Worm (Caenorhabditis elegans) whole organism, L1 larva: Measurements from ENCODE around the gene tag-280.
A peak's percentile ranks its signal among the peaks of the same experiment; 100 is the strongest.

Source experiments
- C16A3.4 ChIP-seq: fragments of 150-350 bp; optimal IDR thresholded peaks from 2 replicates; lab custom pipeline; 2014; ENCODE audit warnings: missing biosample characterization, missing genetic modification characterization
- F16B12.6 ChIP-seq: fragments of 150-350 bp; optimal IDR thresholded peaks from 2 replicates; lab custom pipeline; 2014; ENCODE audit warnings: missing biosample characterization, missing genetic modification characterization
- ama-1 ChIP-seq: fragments of 150-350 bp; optimal IDR thresholded peaks from 2 replicates; lab custom pipeline; 2014
- ceh-63 ChIP-seq: fragments of 200-800 bp; sonication (Bioruptor generic); optimal IDR thresholded peaks from 2 replicates; lab custom pipeline; 2018; ENCODE audit warnings: mild to moderate bottlenecking, missing genetic modification characterization, missing compliant biosample characterization
- ceh-8 ChIP-seq: fragments of 200-800 bp; sonication (Bioruptor generic); optimal IDR thresholded peaks from 2 replicates; lab custom pipeline; 2018; ENCODE audit warnings: mild to moderate bottlenecking, missing genetic modification characterization, moderate library complexity, missing compliant biosample characterization
- ceh-82 ChIP-seq, 3 experiments: fragments of 150-350 bp in 1 of 3; sonication (generic microtip) in 2 of 3; optimal IDR thresholded peaks; 2 replicates each; lab custom pipeline; 2014 to 2017; ENCODE audit warnings: missing biosample characterization in 3 of 3, missing genetic modification characterization in 3 of 3
- ceh-90 ChIP-seq: sonication (generic microtip); optimal IDR thresholded peaks from 2 replicates; lab custom pipeline; 2016; ENCODE audit warnings: missing genetic modification characterization, missing compliant biosample characterization
- ces-1 ChIP-seq: fragments of 150-350 bp; optimal IDR thresholded peaks from 2 replicates; lab custom pipeline; 2014; ENCODE audit warnings: missing biosample characterization, missing genetic modification reagents, missing genetic modification characterization
- dpl-1 ChIP-seq, 3 experiments: fragments of 150-350 bp in 2 of 3; sonication (generic microtip) in 1 of 3; optimal IDR thresholded peaks; 2 replicates each; lab custom pipeline; 2014 to 2017; ENCODE audit warnings: missing biosample characterization in 3 of 3, missing genetic modification characterization in 3 of 3, missing genetic modification reagents in 3 of 3
- dsc-1 ChIP-seq: sonication (generic microtip); optimal IDR thresholded peaks from 2 replicates; lab custom pipeline; 2016; ENCODE audit warnings: mild to moderate bottlenecking, missing genetic modification characterization, missing compliant biosample characterization
- efl-1 ChIP-seq, 4 experiments: fragments of 150-350 bp; optimal IDR thresholded peaks in 3 of 4; peaks in 1 of 4; 1 replicate in 1 of 4; 2 replicates in 3 of 4; lab custom pipeline; 2014; ENCODE audit warnings: missing biosample characterization in 2 of 4, missing genetic modification characterization in 2 of 4, missing genetic modification reagents in 2 of 4
- egl-13 ChIP-seq: sonication (generic microtip); optimal IDR thresholded peaks from 2 replicates; lab custom pipeline; 2016; ENCODE audit warnings: missing genotype, missing genetic modification reagents, missing genetic modification characterization, missing compliant biosample characterization
- elt-2 ChIP-seq: sonication (generic microtip); optimal IDR thresholded peaks from 2 replicates; lab custom pipeline; 2016; ENCODE audit warnings: missing genetic modification characterization, mild to moderate bottlenecking, inconsistent platforms, missing compliant biosample characterization, missing genetic modification reagents
- fkh-10 ChIP-seq: sonication (generic microtip); optimal IDR thresholded peaks from 2 replicates; lab custom pipeline; 2017; ENCODE audit warnings: missing biosample characterization, missing genetic modification reagents, missing genetic modification characterization
- fkh-8 ChIP-seq: sonication (generic microtip); optimal IDR thresholded peaks from 2 replicates; lab custom pipeline; 2016; ENCODE audit warnings: mild to moderate bottlenecking, missing genetic modification characterization, missing compliant biosample characterization
- fos-1 ChIP-seq: fragments of 150-350 bp; optimal IDR thresholded peaks from 2 replicates; lab custom pipeline; 2014; ENCODE audit warnings: missing biosample characterization, missing genetic modification characterization
- grh-1 ChIP-seq: fragments of 200-800 bp; sonication (Bioruptor generic); IDR thresholded peaks from 2 replicates; pipeline ENCODE4 v1.3.6; 2022; ENCODE audit warnings: missing genetic modification reagents, missing genetic modification characterization, missing compliant biosample characterization
- hlh-17 ChIP-seq: fragments of 200-800 bp; sonication (Bioruptor generic); optimal IDR thresholded peaks from 2 replicates; lab custom pipeline; 2018; ENCODE audit warnings: missing genetic modification characterization, mild to moderate bottlenecking, missing compliant biosample characterization, moderate library complexity, borderline replicate concordance
- hlh-4 ChIP-seq: sonication (generic microtip); optimal IDR thresholded peaks from 2 replicates; lab custom pipeline; 2016; ENCODE audit warnings: mild to moderate bottlenecking, missing genetic modification characterization, missing compliant biosample characterization
- irx-1 ChIP-seq: sonication (generic microtip); optimal IDR thresholded peaks from 2 replicates; lab custom pipeline; 2016; ENCODE audit warnings: missing genetic modification characterization, missing compliant biosample characterization
- isw-1 ChIP-seq: fragments of 200-800 bp; sonication (Bioruptor generic); IDR thresholded peaks from 2 replicates; pipeline ENCODE4 v1.3.6; 2022; ENCODE audit warnings: missing genetic modification characterization, missing compliant biosample characterization
- lin-13 ChIP-seq: fragments of 150-350 bp; optimal IDR thresholded peaks from 2 replicates; lab custom pipeline; 2014; ENCODE audit warnings: missing biosample characterization, missing genetic modification reagents, missing genetic modification characterization
- lin-14 ChIP-seq: fragments of 200-800 bp; sonication (Bioruptor generic); optimal IDR thresholded peaks from 2 replicates; lab custom pipeline; 2018; ENCODE audit warnings: mild to moderate bottlenecking, missing genetic modification characterization, moderate library complexity, missing compliant biosample characterization
- lin-39 ChIP-seq: fragments of 150-350 bp; optimal IDR thresholded peaks from 2 replicates; lab custom pipeline; 2014; ENCODE audit warnings: missing biosample characterization, missing genetic modification reagents, missing genetic modification characterization
- mef-2 ChIP-seq: fragments of 150-350 bp; optimal IDR thresholded peaks from 2 replicates; lab custom pipeline; 2014; ENCODE audit warnings: missing biosample characterization, missing genetic modification characterization
- nhr-19 ChIP-seq: fragments of 200-800 bp; sonication (Bioruptor generic); conservative IDR thresholded peaks from 2 replicates; pipeline ENCODE4 v1.3.6; 2022; ENCODE audit warnings: missing genetic modification characterization, missing compliant biosample characterization
- nhr-20 ChIP-seq: sonication (generic microtip); optimal IDR thresholded peaks from 2 replicates; lab custom pipeline; 2016; ENCODE audit warnings: mild to moderate bottlenecking, missing genetic modification characterization, missing compliant biosample characterization
- nhr-237 ChIP-seq: fragments of 150-350 bp; optimal IDR thresholded peaks from 2 replicates; lab custom pipeline; 2014; ENCODE audit warnings: missing biosample characterization, missing genetic modification characterization
- nhr-47 ChIP-seq: sonication (generic microtip); optimal IDR thresholded peaks from 2 replicates; lab custom pipeline; 2016; ENCODE audit warnings: mild to moderate bottlenecking, missing genetic modification characterization, moderate library complexity, missing compliant biosample characterization
- nhr-71 ChIP-seq: sonication (generic microtip); optimal IDR thresholded peaks from 2 replicates; lab custom pipeline; 2016; ENCODE audit warnings: mild to moderate bottlenecking, missing genetic modification characterization, moderate library complexity, missing compliant biosample characterization
- nhr-76 ChIP-seq: sonication (generic microtip); optimal IDR thresholded peaks from 2 replicates; lab custom pipeline; 2017; ENCODE audit warnings: missing biosample characterization, missing genetic modification characterization
- nhr-77 ChIP-seq: fragments of 150-350 bp; optimal IDR thresholded peaks from 2 replicates; lab custom pipeline; 2014; ENCODE audit warnings: missing biosample characterization, missing genetic modification characterization
- snu-23 ChIP-seq: sonication (generic microtip); optimal IDR thresholded peaks from 2 replicates; lab custom pipeline; 2016; ENCODE audit warnings: missing genetic modification characterization, missing compliant biosample characterization
- sox-4 ChIP-seq: sonication (generic microtip); optimal IDR thresholded peaks from 2 replicates; lab custom pipeline; 2016; ENCODE audit warnings: missing genetic modification characterization, missing compliant biosample characterization
- sptf-1 ChIP-seq: fragments of 150-350 bp; optimal IDR thresholded peaks from 2 replicates; lab custom pipeline; 2014; ENCODE audit warnings: missing biosample characterization, missing genetic modification characterization
- sup-37 ChIP-seq: fragments of 200-800 bp; sonication (Bioruptor generic); optimal IDR thresholded peaks from 2 replicates; lab custom pipeline; 2018; ENCODE audit warnings: mild to moderate bottlenecking, missing genetic modification characterization, missing compliant biosample characterization
- swsn-7 ChIP-seq: sonication (generic microtip); optimal IDR thresholded peaks from 2 replicates; lab custom pipeline; 2016; ENCODE audit warnings: missing genetic modification characterization, missing compliant biosample characterization
- tbx-2 ChIP-seq: sonication (generic microtip); optimal IDR thresholded peaks from 2 replicates; lab custom pipeline; 2016; ENCODE audit warnings: missing genetic modification characterization, missing compliant biosample characterization
- unc-130 ChIP-seq: fragments of 150-350 bp; optimal IDR thresholded peaks from 2 replicates; lab custom pipeline; 2017; ENCODE audit warnings: missing biosample characterization, missing genetic modification characterization, inconsistent platforms
- unc-98 ChIP-seq: fragments of 200-800 bp; sonication (Bioruptor generic); IDR thresholded peaks from 2 replicates; pipeline ENCODE4 v1.3.6; 2022; ENCODE audit warnings: missing genetic modification characterization, missing compliant biosample characterization
- vab-15 ChIP-seq: sonication (generic microtip); optimal IDR thresholded peaks from 2 replicates; lab custom pipeline; 2017; ENCODE audit warnings: missing genotype, mild to moderate bottlenecking, missing genetic modification characterization, missing compliant biosample characterization
- zip-4 ChIP-seq: fragments of 200-800 bp; sonication (Bioruptor generic); optimal IDR thresholded peaks from 2 replicates; lab custom pipeline; 2018; ENCODE audit warnings: mild to moderate bottlenecking, missing genetic modification characterization, moderate library complexity, missing compliant biosample characterization

The tag-280 gene

DNA sequence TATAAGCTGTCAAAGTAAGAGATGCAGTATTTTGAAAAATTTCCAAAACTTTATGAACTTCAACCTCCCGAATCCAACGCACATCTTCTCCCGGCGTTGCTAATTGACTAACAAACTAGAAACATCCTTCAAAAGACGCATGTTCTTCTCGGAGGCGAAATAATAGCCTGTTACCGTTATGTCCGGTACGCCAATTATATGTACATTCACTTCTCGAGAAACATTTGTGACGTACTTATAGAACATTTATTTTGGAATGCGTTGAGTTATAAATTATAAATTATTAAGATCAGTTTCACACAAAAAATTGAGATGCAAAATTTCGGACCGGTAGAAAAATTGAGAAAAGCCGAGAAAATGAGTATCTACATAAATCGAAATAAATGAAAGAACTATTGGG lies 36.5 kb downstream of the tag-280 start, which contains the start of gene T21B4.3:
Gene T21B4.3, minus strand, starts transcription at position 101 of the 400 bp plus-strand sequence.
- TF ChIP-seq fkh-10 (GFP tag; lab: Kevin White, UChicago), result no peak
- no peak for TF ChIP-seq dsc-1 (tag; lab: Kevin White, UChicago)
- no peak for TF ChIP-seq hlh-4 (tag; lab: Kevin White, UChicago)
- no peak for TF ChIP-seq F16B12.6 (tag; lab: Kevin White, UChicago)
- TF ChIP-seq mef-2, result no peak
- no peak for TF ChIP-seq nhr-77 (tag; lab: Kevin White, UChicago)
- TF ChIP-seq ama-1 (lab: Kevin White, UChicago), result no peak
- TF ChIP-seq sox-4 (tag; lab: Kevin White, UChicago), result no peak
- TF ChIP-seq fos-1, result no peak
- TF ChIP-seq unc-130 (tag; lab: Kevin White, UChicago), result no peak
- TF ChIP-seq grh-1 (GFP tag; lab: Robert Waterston, UW), result no peak
- no peak for TF ChIP-seq sptf-1 (tag; lab: Kevin White, UChicago)
- TF ChIP-seq ceh-82 (tag; optimal IDR thresholded peaks at IDR 0.05; lab: Kevin White, UChicago), result no peak
- no peak for TF ChIP-seq nhr-76 (tag; lab: Kevin White, UChicago)
- no peak for TF ChIP-seq elt-2 (tag; lab: Kevin White, UChicago)

DNA sequence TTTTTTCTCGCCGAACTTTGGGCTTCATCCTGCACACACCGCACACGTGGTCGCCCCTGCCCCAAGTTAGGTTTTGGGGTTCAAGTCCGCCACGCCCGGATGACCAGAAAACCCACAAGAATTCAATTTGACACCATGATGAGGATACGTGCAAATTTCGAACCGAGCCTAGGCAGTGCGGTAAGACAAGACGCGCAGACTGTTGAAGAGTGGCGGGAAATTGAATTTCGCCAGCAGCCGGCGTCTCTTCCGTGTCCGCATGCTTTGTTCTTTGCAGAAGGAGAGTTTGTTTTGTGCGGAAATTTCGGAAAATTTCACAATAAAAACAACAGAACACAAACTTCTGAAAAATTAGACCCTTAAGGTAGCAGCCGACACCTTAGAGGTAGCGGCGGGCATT lies 39.5 kb downstream of the tag-280 start:
- no peak for TF ChIP-seq C16A3.4 (tag; lab: Kevin White, UChicago)
- TF ChIP-seq dsc-1 (tag; lab: Kevin White, UChicago), result no peak
- TF ChIP-seq ceh-63 (GFP tag; lab: Kevin White, UChicago), result no peak
- TF ChIP-seq ama-1 (lab: Kevin White, UChicago), result no peak
- peak in 1 of 3 experiments; percentile 21 for TF ChIP-seq dpl-1 (GFP tag; optimal IDR thresholded peaks at IDR 0.05; lab: Kevin White, UChicago)
- no peak for TF ChIP-seq unc-130 (tag; lab: Kevin White, UChicago)
- TF ChIP-seq nhr-71 (tag; lab: Kevin White, UChicago), result peak; percentile 18
- no peak for TF ChIP-seq snu-23 (GFP tag; lab: Kevin White, UChicago)
- no peak for TF ChIP-seq hlh-4 (tag; lab: Kevin White, UChicago)
- no peak for TF ChIP-seq ces-1 (GFP tag; lab: Kevin White, UChicago)
- peak; percentile 78 for TF ChIP-seq fkh-10 (GFP tag; lab: Kevin White, UChicago)
- no peak for TF ChIP-seq ceh-82 (tag; optimal IDR thresholded peaks at IDR 0.05; lab: Kevin White, UChicago)
- peak; percentile 8 to 72 for TF ChIP-seq efl-1 (optimal IDR thresholded peaks at IDR 0.05; lab: Kevin White, UChicago)
- peak; percentile 29 to 80 for TF ChIP-seq efl-1 (GFP tag; optimal IDR thresholded peaks at IDR 0.05 in 1 of 2; lab: Kevin White, UChicago)
- peak; percentile 67 for TF ChIP-seq lin-14 (GFP tag; lab: Kevin White, UChicago)
- no peak for TF ChIP-seq tbx-2
- no peak for TF ChIP-seq fos-1
- no peak for TF ChIP-seq vab-15 (tag; lab: Kevin White, UChicago)

DNA sequence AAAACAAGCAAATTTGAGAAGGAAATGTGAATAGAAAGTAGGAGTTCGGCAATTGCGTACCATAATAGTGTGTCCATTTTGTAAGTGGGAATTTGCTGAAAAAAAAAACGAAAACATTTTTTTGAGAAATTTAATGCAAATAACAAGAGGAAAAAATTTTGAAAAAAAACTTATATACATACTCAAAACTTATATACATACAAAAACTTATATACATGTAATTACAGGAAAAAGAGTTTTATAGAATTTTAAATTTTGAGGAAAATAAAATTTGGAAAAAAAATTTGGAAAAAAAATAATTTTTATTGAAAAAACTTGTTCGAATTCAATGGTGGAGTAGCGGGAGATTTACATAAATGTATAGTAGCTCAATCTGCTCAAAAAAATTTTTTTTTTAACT lies 42.3 kb downstream of the tag-280 start, which contains the start of gene ador-1:
Gene ador-1, minus strand, starts transcription at position 101 of the 400 bp plus-strand sequence.
- TF ChIP-seq nhr-19 (GFP tag; lab: Robert Waterston, UW) (no peak), F16B12.6 (tag; lab: Kevin White, UChicago) (no peak), sup-37 (GFP tag; lab: Kevin White, UChicago) (no peak), ceh-90 (tag; lab: Kevin White, UChicago) (no peak), irx-1 (tag; lab: Kevin White, UChicago) (no peak)

DNA sequence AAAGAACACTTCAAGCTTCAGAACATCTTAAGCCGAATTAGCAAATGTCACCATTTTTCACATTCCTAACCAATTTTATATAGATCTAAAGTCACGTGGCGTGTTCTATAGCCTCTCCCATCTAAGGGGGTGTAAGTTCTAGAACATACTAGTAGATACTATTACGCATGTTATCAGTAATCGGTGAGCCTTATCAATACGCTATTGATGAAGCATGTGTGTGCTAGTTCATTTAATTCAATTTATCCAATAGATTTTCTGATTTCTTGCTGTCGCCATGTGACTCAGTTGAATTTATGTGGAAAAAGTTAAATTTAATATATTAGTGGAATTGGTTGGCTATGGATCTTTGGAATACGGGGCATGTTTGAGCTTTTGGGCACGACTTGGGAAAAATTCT lies 46.1 kb downstream of the tag-280 start:
- TF ChIP-seq nhr-47 (tag; lab: Kevin White, UChicago) (peak; percentile 65), fkh-8 (peak; percentile 78), ama-1 (lab: Kevin White, UChicago) (no peak), swsn-7 (tag; lab: Kevin White, UChicago) (peak; percentile 0), nhr-237 (no peak), nhr-20 (tag; lab: Kevin White, UChicago) (no peak), ces-1 (GFP tag; lab: Kevin White, UChicago) (no peak), unc-98 (GFP tag; lab: Robert Waterston, UW) (no peak), egl-13 (tag; lab: Kevin White, UChicago) (peak; percentile 25), hlh-17 (GFP tag; lab: Kevin White, UChicago) (no peak), dsc-1 (tag; lab: Kevin White, UChicago) (peak; percentile 1), zip-4 (GFP tag; lab: Kevin White, UChicago) (no peak), sox-4 (tag; lab: Kevin White, UChicago) (peak; percentile 66), lin-13 (GFP tag; lab: Kevin White, UChicago) (no peak), ceh-8 (GFP tag; lab: Kevin White, UChicago) (peak; percentile 27), lin-39 (tag; lab: Kevin White, UChicago) (no peak), ceh-90 (tag; lab: Kevin White, UChicago) (no peak), isw-1 (GFP tag; lab: Robert Waterston, UW) (no peak)
- TF ChIP-seq, all 84 proteins: peak for 7
